Worm (Caenorhabditis elegans) whole organism, midembryonic: ENCODE measurements around the gene piki-1.

ENCODE experiments used
- T22C8.4 ChIP-seq: fragments of 200-800 bp; sonication (Bioruptor generic); IDR thresholded peaks from 2 replicates; pipeline ENCODE4 v1.3.6; 2022; ENCODE audit warnings: missing genetic modification characterization, missing compliant biosample characterization
- cog-1 ChIP-seq: sonication (generic microtip); optimal IDR thresholded peaks from 2 replicates; lab custom pipeline; 2016; ENCODE audit warnings: missing genetic modification characterization, missing compliant biosample characterization
- flt-1 ChIP-seq: fragments of 200-800 bp; sonication (Bioruptor generic); IDR thresholded peaks from 2 replicates; pipeline ENCODE4 v1.3.6; 2022; ENCODE audit warnings: missing genetic modification characterization, missing compliant biosample characterization
- klf-2 ChIP-seq: fragments of 200-800 bp; sonication (Bioruptor generic); conservative IDR thresholded peaks from 2 replicates; pipeline ENCODE4 v1.3.6; 2022; ENCODE audit warnings: missing genetic modification reagents, missing genetic modification characterization, missing compliant biosample characterization
- med-1 ChIP-seq: sonication (generic microtip); optimal IDR thresholded peaks from 2 replicates; lab custom pipeline; 2017; ENCODE audit warnings: missing genetic modification characterization, mild to moderate bottlenecking, missing compliant biosample characterization, antibody characterized with exemption, missing genetic modification reagents; ENCODE audit not compliant: insufficient read depth

DNA sequence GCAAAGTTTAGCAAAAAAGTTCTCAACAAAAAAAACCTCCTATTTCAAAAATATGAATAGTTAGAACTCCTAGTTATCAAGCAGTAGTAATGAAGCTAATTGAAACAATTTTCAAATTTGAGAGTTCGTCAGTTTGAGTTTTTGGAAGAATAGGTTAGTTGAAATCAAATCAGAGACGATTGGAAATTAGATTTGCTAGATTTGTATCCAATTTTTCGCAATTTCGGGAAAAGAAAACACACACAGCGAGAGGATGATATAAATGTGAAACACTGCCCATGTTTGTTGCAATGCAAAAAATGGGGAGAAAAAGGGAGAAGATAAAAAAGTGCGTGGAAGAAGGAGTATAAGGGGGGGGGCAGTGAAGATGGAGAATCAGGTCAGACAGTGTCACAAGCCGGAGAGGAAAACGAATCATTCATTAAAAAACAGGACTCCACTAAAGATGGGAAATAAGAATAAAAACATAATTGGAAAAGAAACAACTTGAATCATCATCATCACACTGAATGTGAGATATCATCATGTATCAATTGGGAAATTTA lies 20.9 kb downstream of the piki-1 start:
- no peak for TF ChIP-seq flt-1 (GFP tag; lab: Robert Waterston, UW)
- no peak for TF ChIP-seq med-1 (GFP tag; lab: Kevin White, UChicago)
- TF ChIP-seq T22C8.4 (GFP tag; lab: Robert Waterston, UW) = no peak
- TF ChIP-seq cog-1 (tag; lab: Kevin White, UChicago) = no peak
- TF ChIP-seq klf-2 (GFP tag; lab: Robert Waterston, UW) = no peak
